Worm (Caenorhabditis elegans) whole organism, L1 larva: Measurements from ENCODE around the gene ints-9.

Experiments
- C16A3.4 ChIP-seq: fragments of 150-350 bp; optimal IDR thresholded peaks from 2 replicates; lab custom pipeline; 2014; ENCODE audit warnings: missing biosample characterization, missing genetic modification characterization
- F16B12.6 ChIP-seq: fragments of 150-350 bp; optimal IDR thresholded peaks from 2 replicates; lab custom pipeline; 2014; ENCODE audit warnings: missing biosample characterization, missing genetic modification characterization
- alr-1 ChIP-seq: fragments of 200-800 bp; sonication (Bioruptor generic); optimal IDR thresholded peaks from 2 replicates; lab custom pipeline; 2018; ENCODE audit warnings: borderline replicate concordance, mild to moderate bottlenecking, missing genetic modification characterization, missing compliant biosample characterization
- ama-1 ChIP-seq: fragments of 150-350 bp; optimal IDR thresholded peaks from 2 replicates; lab custom pipeline; 2014
- ceh-8 ChIP-seq: fragments of 200-800 bp; sonication (Bioruptor generic); optimal IDR thresholded peaks from 2 replicates; lab custom pipeline; 2018; ENCODE audit warnings: mild to moderate bottlenecking, missing genetic modification characterization, moderate library complexity, missing compliant biosample characterization
- ceh-82 ChIP-seq, 3 experiments: fragments of 150-350 bp in 1 of 3; sonication (generic microtip) in 2 of 3; optimal IDR thresholded peaks; 2 replicates each; lab custom pipeline; 2014 to 2017; ENCODE audit warnings: missing biosample characterization in 3 of 3, missing genetic modification characterization in 3 of 3
- ceh-88 ChIP-seq: fragments of 200-800 bp; sonication (Bioruptor generic); IDR thresholded peaks from 2 replicates; pipeline ENCODE4 v1.3.6; 2022; ENCODE audit warnings: missing genetic modification characterization, missing compliant biosample characterization
- ceh-90 ChIP-seq: sonication (generic microtip); optimal IDR thresholded peaks from 2 replicates; lab custom pipeline; 2016; ENCODE audit warnings: missing genetic modification characterization, missing compliant biosample characterization
- ces-1 ChIP-seq: fragments of 150-350 bp; optimal IDR thresholded peaks from 2 replicates; lab custom pipeline; 2014; ENCODE audit warnings: missing biosample characterization, missing genetic modification reagents, missing genetic modification characterization
- dsc-1 ChIP-seq: sonication (generic microtip); optimal IDR thresholded peaks from 2 replicates; lab custom pipeline; 2016; ENCODE audit warnings: mild to moderate bottlenecking, missing genetic modification characterization, missing compliant biosample characterization
- efl-1 ChIP-seq, 4 experiments: fragments of 150-350 bp; optimal IDR thresholded peaks in 3 of 4; peaks in 1 of 4; 1 replicate in 1 of 4; 2 replicates in 3 of 4; lab custom pipeline; 2014; ENCODE audit warnings: missing biosample characterization in 2 of 4, missing genetic modification characterization in 2 of 4, missing genetic modification reagents in 2 of 4
- egl-13 ChIP-seq: sonication (generic microtip); optimal IDR thresholded peaks from 2 replicates; lab custom pipeline; 2016; ENCODE audit warnings: missing genotype, missing genetic modification reagents, missing genetic modification characterization, missing compliant biosample characterization
- elt-3 ChIP-seq, 6 experiments: fragments of 150-350 bp in 1 of 6; sonication (generic microtip); optimal IDR thresholded peaks; 2 replicates each; lab custom pipeline; 2017 to 2018; ENCODE audit warnings: missing biosample characterization in 6 of 6, missing genetic modification characterization in 6 of 6, inconsistent platforms in 1 of 6
- fkh-8 ChIP-seq: sonication (generic microtip); optimal IDR thresholded peaks from 2 replicates; lab custom pipeline; 2016; ENCODE audit warnings: mild to moderate bottlenecking, missing genetic modification characterization, missing compliant biosample characterization
- fos-1 ChIP-seq: fragments of 150-350 bp; optimal IDR thresholded peaks from 2 replicates; lab custom pipeline; 2014; ENCODE audit warnings: missing biosample characterization, missing genetic modification characterization
- grh-1 ChIP-seq: fragments of 200-800 bp; sonication (Bioruptor generic); IDR thresholded peaks from 2 replicates; pipeline ENCODE4 v1.3.6; 2022; ENCODE audit warnings: missing genetic modification reagents, missing genetic modification characterization, missing compliant biosample characterization
- hlh-17 ChIP-seq: fragments of 200-800 bp; sonication (Bioruptor generic); optimal IDR thresholded peaks from 2 replicates; lab custom pipeline; 2018; ENCODE audit warnings: missing genetic modification characterization, mild to moderate bottlenecking, missing compliant biosample characterization, moderate library complexity, borderline replicate concordance
- irx-1 ChIP-seq: sonication (generic microtip); optimal IDR thresholded peaks from 2 replicates; lab custom pipeline; 2016; ENCODE audit warnings: missing genetic modification characterization, missing compliant biosample characterization
- jun-1 ChIP-seq: fragments of 150-350 bp; optimal IDR thresholded peaks from 2 replicates; lab custom pipeline; 2014; ENCODE audit warnings: missing biosample characterization, missing genetic modification reagents, missing genetic modification characterization
- lin-14 ChIP-seq: fragments of 200-800 bp; sonication (Bioruptor generic); optimal IDR thresholded peaks from 2 replicates; lab custom pipeline; 2018; ENCODE audit warnings: mild to moderate bottlenecking, missing genetic modification characterization, moderate library complexity, missing compliant biosample characterization
- lin-15B ChIP-seq: fragments of 150-350 bp; sonication (generic microtip); optimal IDR thresholded peaks from 3 replicates; lab custom pipeline; 2014; ENCODE audit warnings: missing biosample characterization, missing genetic modification characterization
- lin-35 ChIP-seq, 2 experiments: fragments of 150-350 bp; optimal IDR thresholded peaks; 2 replicates each; lab custom pipeline; 2014; ENCODE audit warnings: missing biosample characterization in 2 of 2, missing genetic modification characterization in 2 of 2, missing genetic modification reagents in 2 of 2
- lin-39 ChIP-seq: fragments of 150-350 bp; optimal IDR thresholded peaks from 2 replicates; lab custom pipeline; 2014; ENCODE audit warnings: missing biosample characterization, missing genetic modification reagents, missing genetic modification characterization
- lir-3 ChIP-seq: sonication (generic microtip); optimal IDR thresholded peaks from 2 replicates; lab custom pipeline; 2016; ENCODE audit warnings: mild to moderate bottlenecking, missing genetic modification characterization, moderate library complexity, missing compliant biosample characterization; ENCODE audit not compliant: poor library complexity
- lsy-2 ChIP-seq, 2 experiments: fragments of 150-350 bp; optimal IDR thresholded peaks; 2 replicates each; lab custom pipeline; 2014; ENCODE audit warnings: missing biosample characterization in 2 of 2, missing genetic modification characterization in 2 of 2
- mab-9 ChIP-seq: fragments of 200-800 bp; sonication (Bioruptor generic); IDR thresholded peaks from 2 replicates; pipeline ENCODE4 v1.3.6; 2022; ENCODE audit warnings: missing genetic modification reagents, missing genetic modification characterization, missing compliant biosample characterization
- mdl-1 ChIP-seq, 2 experiments: fragments of 150-350 bp; optimal IDR thresholded peaks; 2 replicates each; lab custom pipeline; 2014 to 2017; ENCODE audit warnings: missing biosample characterization in 2 of 2, missing genetic modification characterization in 2 of 2, inconsistent platforms in 1 of 2
- mef-2 ChIP-seq: fragments of 150-350 bp; optimal IDR thresholded peaks from 2 replicates; lab custom pipeline; 2014; ENCODE audit warnings: missing biosample characterization, missing genetic modification characterization
- mep-1 ChIP-seq: fragments of 150-350 bp; optimal IDR thresholded peaks from 2 replicates; lab custom pipeline; 2014; ENCODE audit warnings: missing biosample characterization, missing genetic modification characterization
- nhr-11 ChIP-seq: fragments of 150-350 bp; optimal IDR thresholded peaks from 2 replicates; lab custom pipeline; 2014; ENCODE audit warnings: missing biosample characterization, missing genetic modification characterization
- nhr-19 ChIP-seq: fragments of 200-800 bp; sonication (Bioruptor generic); conservative IDR thresholded peaks from 2 replicates; pipeline ENCODE4 v1.3.6; 2022; ENCODE audit warnings: missing genetic modification characterization, missing compliant biosample characterization
- nhr-237 ChIP-seq: fragments of 150-350 bp; optimal IDR thresholded peaks from 2 replicates; lab custom pipeline; 2014; ENCODE audit warnings: missing biosample characterization, missing genetic modification characterization
- nhr-28 ChIP-seq: fragments of 150-350 bp; optimal IDR thresholded peaks from 2 replicates; lab custom pipeline; 2014; ENCODE audit warnings: missing biosample characterization, missing genetic modification characterization
- nhr-47 ChIP-seq: sonication (generic microtip); optimal IDR thresholded peaks from 2 replicates; lab custom pipeline; 2016; ENCODE audit warnings: mild to moderate bottlenecking, missing genetic modification characterization, moderate library complexity, missing compliant biosample characterization
- nhr-71 ChIP-seq: sonication (generic microtip); optimal IDR thresholded peaks from 2 replicates; lab custom pipeline; 2016; ENCODE audit warnings: mild to moderate bottlenecking, missing genetic modification characterization, moderate library complexity, missing compliant biosample characterization
- nhr-85 ChIP-seq: sonication (generic microtip); peaks from one replicate; lab custom pipeline; 2016; ENCODE audit warnings: missing genetic modification characterization, inconsistent platforms, missing compliant biosample characterization
- nhr-90 ChIP-seq: sonication (generic microtip); optimal IDR thresholded peaks from 2 replicates; lab custom pipeline; 2016; ENCODE audit warnings: mild to moderate bottlenecking, missing genetic modification characterization, missing compliant biosample characterization; ENCODE audit not compliant: poor library complexity
- pax-3 ChIP-seq: fragments of 200-800 bp; sonication (Bioruptor generic); optimal IDR thresholded peaks from 2 replicates; lab custom pipeline; 2018; ENCODE audit warnings: mild to moderate bottlenecking, missing genetic modification characterization, moderate library complexity, missing compliant biosample characterization
- pqm-1 ChIP-seq: sonication (generic microtip); optimal IDR thresholded peaks from 3 replicates; lab custom pipeline; 2017; ENCODE audit warnings: missing biosample characterization, missing genetic modification characterization
- rnt-1 ChIP-seq: sonication (generic microtip); optimal IDR thresholded peaks from 2 replicates; lab custom pipeline; 2016; ENCODE audit warnings: mild to moderate bottlenecking, missing genetic modification characterization, moderate library complexity, missing compliant biosample characterization
- snpc-4 ChIP-seq: fragments of 150-350 bp; optimal IDR thresholded peaks from 2 replicates; lab custom pipeline; 2014; ENCODE audit warnings: missing biosample characterization, missing genetic modification characterization
- snu-23 ChIP-seq: sonication (generic microtip); optimal IDR thresholded peaks from 2 replicates; lab custom pipeline; 2016; ENCODE audit warnings: missing genetic modification characterization, missing compliant biosample characterization
- sup-37 ChIP-seq: fragments of 200-800 bp; sonication (Bioruptor generic); optimal IDR thresholded peaks from 2 replicates; lab custom pipeline; 2018; ENCODE audit warnings: mild to moderate bottlenecking, missing genetic modification characterization, missing compliant biosample characterization
- swsn-7 ChIP-seq: sonication (generic microtip); optimal IDR thresholded peaks from 2 replicates; lab custom pipeline; 2016; ENCODE audit warnings: missing genetic modification characterization, missing compliant biosample characterization
- tbx-2 ChIP-seq: sonication (generic microtip); optimal IDR thresholded peaks from 2 replicates; lab custom pipeline; 2016; ENCODE audit warnings: missing genetic modification characterization, missing compliant biosample characterization
- tlp-1 ChIP-seq: fragments of 150-350 bp; optimal IDR thresholded peaks from 2 replicates; lab custom pipeline; 2014; ENCODE audit warnings: missing biosample characterization, missing genetic modification characterization
- unc-130 ChIP-seq: fragments of 150-350 bp; optimal IDR thresholded peaks from 2 replicates; lab custom pipeline; 2017; ENCODE audit warnings: missing biosample characterization, missing genetic modification characterization, inconsistent platforms
- unc-30 ChIP-seq: sonication (generic microtip); optimal IDR thresholded peaks from 2 replicates; lab custom pipeline; 2017; ENCODE audit warnings: missing biosample characterization, missing genetic modification characterization
- unc-86 ChIP-seq: sonication (generic microtip); optimal IDR thresholded peaks from 2 replicates; lab custom pipeline; 2016; ENCODE audit warnings: missing genetic modification characterization, missing compliant biosample characterization
- vab-15 ChIP-seq: sonication (generic microtip); optimal IDR thresholded peaks from 2 replicates; lab custom pipeline; 2017; ENCODE audit warnings: missing genotype, mild to moderate bottlenecking, missing genetic modification characterization, missing compliant biosample characterization
- zag-1 ChIP-seq: fragments of 150-350 bp; optimal IDR thresholded peaks from 2 replicates; lab custom pipeline; 2014; ENCODE audit warnings: missing biosample characterization, missing genetic modification characterization
- ztf-11 ChIP-seq, 2 experiments: sonication (generic microtip); optimal IDR thresholded peaks; 2 replicates each; lab custom pipeline; 2016 to 2017; ENCODE audit warnings: missing genetic modification characterization in 2 of 2, missing biosample characterization in 1 of 2, missing compliant biosample characterization in 1 of 2
- ztf-4 ChIP-seq: fragments of 150-350 bp; optimal IDR thresholded peaks from 2 replicates; lab custom pipeline; 2014; ENCODE audit warnings: missing biosample characterization, missing genetic modification characterization

ints-9 gene

ce11 chrV:7575563-7575962 is at the start of gene ints-9, which contains the start of gene snu-66:
Gene ints-9 (plus strand): TSS chrV:7575802.
Gene snu-66 (minus strand): TSS chrV:7575670.
- TF ChIP-seq ama-1 (lab: Kevin White, UChicago): peak; percentile 29
- peak; percentile 63 for TF ChIP-seq lin-15B
- peak; percentile 53 for TF ChIP-seq unc-86 (tag; lab: Kevin White, UChicago)
- TF ChIP-seq fkh-8 (tag; lab: Kevin White, UChicago): peak; percentile 33
- peak; percentile 67 to 80 for TF ChIP-seq efl-1 (optimal IDR thresholded peaks at IDR 0.05; lab: Kevin White, UChicago)
- TF ChIP-seq efl-1 (GFP tag; optimal IDR thresholded peaks at IDR 0.05 in 1 of 2; lab: Kevin White, UChicago): peak; percentile 78 to 96
- no peak for TF ChIP-seq nhr-237 (tag; lab: Kevin White, UChicago)
- TF ChIP-seq ztf-11 (tag; optimal IDR thresholded peaks at IDR 0.05; lab: Kevin White, UChicago): peak in 1 of 2 experiments; percentile 33
- peak; percentile 41 for TF ChIP-seq snpc-4
- peak; percentile 72 for TF ChIP-seq tbx-2 (tag; lab: Kevin White, UChicago)
- peak in 2 of 6 experiments; percentile 23 to 35 for TF ChIP-seq elt-3 (tag; optimal IDR thresholded peaks at IDR 0.05; lab: Kevin White, UChicago)
- TF ChIP-seq jun-1 (tag; lab: Kevin White, UChicago): peak; percentile 30
- peak; percentile 81 for TF ChIP-seq nhr-47 (tag; lab: Kevin White, UChicago)
- peak; percentile 71 for TF ChIP-seq unc-130 (tag; lab: Kevin White, UChicago)
- TF ChIP-seq C16A3.4 (tag; lab: Kevin White, UChicago): peak; percentile 74
- TF ChIP-seq nhr-19: peak; percentile 70
- no peak for TF ChIP-seq unc-30 (tag; lab: Kevin White, UChicago)
- no peak for TF ChIP-seq sup-37 (GFP tag; lab: Kevin White, UChicago)
- TF ChIP-seq rnt-1: peak; percentile 79
- peak in 1 of 2 experiments; percentile 41 for TF ChIP-seq mdl-1 (tag; optimal IDR thresholded peaks at IDR 0.05; lab: Kevin White, UChicago)
- peak; percentile 84 for TF ChIP-seq nhr-71 (tag; lab: Kevin White, UChicago)
- peak; percentile 79 to 80 for TF ChIP-seq lsy-2 (tag; optimal IDR thresholded peaks at IDR 0.05; lab: Kevin White, UChicago)
- TF ChIP-seq hlh-17: no peak
- TF ChIP-seq zag-1 (tag; lab: Kevin White, UChicago): no peak
- TF ChIP-seq nhr-28 (tag; lab: Kevin White, UChicago): no peak
- TF ChIP-seq vab-15 (tag; lab: Kevin White, UChicago): no peak
- peak; percentile 64 for TF ChIP-seq grh-1
- no peak for TF ChIP-seq ztf-4
- TF ChIP-seq swsn-7 (tag; lab: Kevin White, UChicago): peak; percentile 80
- TF ChIP-seq fos-1 (tag; lab: Kevin White, UChicago): peak; percentile 34
- peak; percentile 36 for TF ChIP-seq F16B12.6 (tag; lab: Kevin White, UChicago)
- TF ChIP-seq irx-1 (tag; lab: Kevin White, UChicago): peak; percentile 46
- no peak for TF ChIP-seq tlp-1 (tag; lab: Kevin White, UChicago)
- no peak for TF ChIP-seq ces-1 (GFP tag; lab: Kevin White, UChicago)
- TF ChIP-seq egl-13 (tag; lab: Kevin White, UChicago): no peak
- peak; percentile 68 for TF ChIP-seq dsc-1 (tag; lab: Kevin White, UChicago)
- no peak for TF ChIP-seq mef-2 (tag; lab: Kevin White, UChicago)
- TF ChIP-seq nhr-85 (tag; lab: Kevin White, UChicago): peak; percentile 81
- TF ChIP-seq ceh-82 (tag; optimal IDR thresholded peaks at IDR 0.05; lab: Kevin White, UChicago): peak; percentile 66 to 81 (median 67)
- no peak for TF ChIP-seq pax-3
- TF ChIP-seq nhr-90 (tag; lab: Kevin White, UChicago): peak; percentile 76
- peak; percentile 75 to 85 for TF ChIP-seq lin-35 (GFP tag; optimal IDR thresholded peaks at IDR 0.05; lab: Kevin White, UChicago)
- TF ChIP-seq ceh-88 (GFP tag; lab: Robert Waterston, UW): no peak
- TF ChIP-seq ceh-90 (tag; lab: Kevin White, UChicago): no peak
- peak; percentile 84 for TF ChIP-seq snu-23 (GFP tag; lab: Kevin White, UChicago)
- TF ChIP-seq lir-3: peak; percentile 18
- TF ChIP-seq pqm-1: no peak
- peak; percentile 48 for TF ChIP-seq lin-39
- TF ChIP-seq alr-1 (tag; lab: Kevin White, UChicago): no peak
- no peak for TF ChIP-seq nhr-11 (tag; lab: Kevin White, UChicago)
- TF ChIP-seq mab-9 (GFP tag; lab: Robert Waterston, UW): no peak
- peak; percentile 27 for TF ChIP-seq ceh-8 (GFP tag; lab: Kevin White, UChicago)
- TF ChIP-seq mep-1: peak; percentile 87
- peak; percentile 66 for TF ChIP-seq lin-14 (GFP tag; lab: Kevin White, UChicago)
